Worm (Caenorhabditis elegans): ENCODE measurements around the gene vha-5.

The vha-5 gene

DNA sequence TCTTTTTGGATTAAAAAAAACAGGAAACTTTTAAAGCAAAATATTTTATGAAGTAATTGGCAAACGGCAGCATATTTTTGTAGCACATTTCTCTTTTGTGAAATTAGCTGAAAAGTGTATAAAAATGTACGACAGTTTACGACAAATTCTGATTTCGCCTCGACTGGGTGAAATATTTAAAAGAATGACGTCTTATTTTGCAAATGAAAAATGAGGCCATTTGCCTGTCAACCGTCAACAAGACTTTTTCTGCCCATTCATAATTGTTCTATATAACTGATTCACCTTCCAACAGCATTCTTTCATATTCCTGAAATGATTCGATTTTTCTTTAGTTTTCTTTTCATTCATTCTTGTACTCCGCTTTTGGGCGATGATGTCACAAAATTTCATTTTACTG is 51.8 kb downstream of the vha-5 start, which contains the start of the genes F17E9.2 and col-116 (continued):
- TF ChIP-seq mdl-1 (tag; optimal IDR thresholded peaks at IDR 0.05) = no peak
